Worm (Caenorhabditis elegans): ENCODE data around the gene arrd-26.

DNA sequence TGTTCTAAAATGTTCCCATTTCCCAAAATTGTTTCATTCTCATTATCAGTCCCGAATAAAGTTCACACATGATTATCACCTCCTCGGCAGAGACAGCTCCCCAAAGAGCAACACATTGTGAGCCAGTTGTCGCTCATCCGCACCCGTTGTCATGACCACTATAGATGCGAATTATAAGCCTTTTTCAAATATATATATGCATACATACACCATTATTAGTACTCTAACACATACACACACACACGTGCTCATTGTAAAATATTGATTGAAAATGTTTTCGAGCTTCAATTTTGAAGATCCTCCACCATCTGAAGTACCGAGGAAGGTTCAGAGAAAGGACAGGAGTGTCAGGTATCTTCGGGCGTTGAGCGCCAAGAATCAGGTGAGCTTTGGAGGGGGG lies 29.0 kb upstream of the arrd-26 start, which contains the start of the genes Y76B12C.9 and cng-2:
- no peak for TF ChIP-seq tlp-1 (tag; optimal IDR thresholded peaks at IDR 0.05)
- TF ChIP-seq snpc-4 (tag; optimal IDR thresholded peaks at IDR 0.05): no peak
